Fruit fly (Drosophila melanogaster) whole organism, embryonic: ENCODE data around the gene VhaM9.7-b.
A peak's percentile ranks its signal among the peaks of the same experiment; 100 is the strongest.

Experiments
- CG10147 ChIP-seq: fragments of 200-800 bp; sonication (Bioruptor generic); optimal IDR thresholded peaks from 2 replicates; lab custom pipeline; 2019; ENCODE audit warnings: missing biosample characterization, mild to moderate bottlenecking, missing genetic modification characterization, moderate library complexity
- CG12155 ChIP-seq: fragments of 200-800 bp; sonication (Bioruptor generic); optimal IDR thresholded peaks from 3 replicates; lab custom pipeline; 2016; ENCODE audit warnings: missing biosample characterization, missing genetic modification characterization
- CG12219 ChIP-seq: fragments of 200-800 bp; sonication (Bioruptor generic); optimal IDR thresholded peaks from 3 replicates; lab custom pipeline; 2018; ENCODE audit warnings: missing biosample characterization, mild to moderate bottlenecking, missing genetic modification characterization
- CG14014 ChIP-seq: fragments of 200-800 bp; sonication (Bioruptor generic); IDR thresholded peaks from 2 replicates; pipeline ENCODE4 v1.3.6; 2022; ENCODE audit warnings: missing biosample characterization, missing genetic modification characterization
- CG14965 ChIP-seq: fragments of 200-800 bp; sonication (Bioruptor generic); optimal IDR thresholded peaks from 2 replicates; lab custom pipeline; 2016; ENCODE audit warnings: missing biosample characterization, missing genetic modification characterization, borderline replicate concordance
- CG1647 ChIP-seq: fragments of 200-800 bp; sonication (Bioruptor generic); optimal IDR thresholded peaks from 3 replicates; lab custom pipeline; 2016; ENCODE audit warnings: missing biosample characterization, missing genetic modification characterization
- CG17359 ChIP-seq: fragments of 200-800 bp; sonication (Bioruptor generic); optimal IDR thresholded peaks from 3 replicates; lab custom pipeline; 2018; ENCODE audit warnings: missing biosample characterization, mild to moderate bottlenecking, missing genetic modification characterization, moderate library complexity
- CG18599 ChIP-seq: fragments of 200-800 bp; sonication (Bioruptor generic); optimal IDR thresholded peaks from 3 replicates; lab custom pipeline; 2017; ENCODE audit warnings: missing biosample characterization, missing genetic modification characterization, mild to moderate bottlenecking, moderate library complexity, missing genetic modification reagents
- CG2199 ChIP-seq: fragments of 200-800 bp; sonication (Bioruptor generic); IDR thresholded peaks from 3 replicates; pipeline ENCODE4 v1.3.6; 2022; ENCODE audit warnings: missing biosample characterization, missing genetic modification characterization
- CG3163 ChIP-seq: fragments of 200-800 bp; sonication (Bioruptor generic); optimal IDR thresholded peaks from 3 replicates; lab custom pipeline; 2016; ENCODE audit warnings: missing biosample characterization, missing genetic modification characterization
- CG34224 ChIP-seq: fragments of 200-800 bp; sonication (Bioruptor generic); IDR thresholded peaks from 3 replicates; pipeline ENCODE4 v1.3.6; 2022; ENCODE audit warnings: missing biosample characterization, missing genetic modification characterization; ENCODE audit not compliant: partially characterized antibody
- CG4617 ChIP-seq: fragments of 200-800 bp; sonication (Bioruptor generic); optimal IDR thresholded peaks from 3 replicates; lab custom pipeline; 2016; ENCODE audit warnings: missing biosample characterization, missing genetic modification characterization, borderline replicate concordance
- CG4854 ChIP-seq: fragments of 200-800 bp; sonication (Bioruptor generic); optimal IDR thresholded peaks from 2 replicates; lab custom pipeline; 2016; ENCODE audit warnings: missing biosample characterization, missing genetic modification characterization, inconsistent platforms
- CG7928 ChIP-seq: fragments of 200-800 bp; sonication (Bioruptor generic); optimal IDR thresholded peaks from 2 replicates; lab custom pipeline; 2017; ENCODE audit warnings: missing biosample characterization, mild to moderate bottlenecking, missing genetic modification characterization
- CG8281 ChIP-seq: fragments of 200-800 bp; sonication (Bioruptor generic); optimal IDR thresholded peaks from 2 replicates; lab custom pipeline; 2018; ENCODE audit warnings: missing biosample characterization, mild to moderate bottlenecking, missing genetic modification characterization, moderate library complexity
- CG9609 ChIP-seq: fragments of 200-800 bp; sonication (Bioruptor generic); optimal IDR thresholded peaks from 3 replicates; lab custom pipeline; 2016; ENCODE audit warnings: missing biosample characterization, missing genetic modification characterization
- CG9817 ChIP-seq: fragments of 200-800 bp; sonication (Bioruptor generic); optimal IDR thresholded peaks from 2 replicates; lab custom pipeline; 2018; ENCODE audit warnings: missing biosample characterization, mild to moderate bottlenecking, missing genetic modification characterization, moderate library complexity
- D19A ChIP-seq: fragments of 200-800 bp; optimal IDR thresholded peaks from 3 replicates; lab custom pipeline; 2019; ENCODE audit warnings: missing biosample characterization, mild to moderate bottlenecking, missing genetic modification characterization, moderate library complexity
- GATAe ChIP-seq: fragments of 200-800 bp; sonication (Bioruptor generic); conservative IDR thresholded peaks from 2 replicates; pipeline ENCODE4 v1.3.6; 2022; ENCODE audit warnings: missing biosample characterization, missing genetic modification characterization
- Gug ChIP-seq: fragments of 200-800 bp; sonication (Bioruptor generic); IDR thresholded peaks from 4 replicates; pipeline ENCODE4 v1.3.6; 2022; ENCODE audit warnings: missing biosample characterization, missing genetic modification characterization
- Hand ChIP-seq: fragments of 200-800 bp; sonication (Bioruptor generic); optimal IDR thresholded peaks from 2 replicates; lab custom pipeline; 2017; ENCODE audit warnings: mild to moderate bottlenecking, missing biosample characterization, missing genetic modification reagents, missing genetic modification characterization
- Hmr ChIP-seq: fragments of 200-800 bp; sonication (Bioruptor generic); optimal IDR thresholded peaks from 3 replicates; lab custom pipeline; 2017; ENCODE audit warnings: mild to moderate bottlenecking, missing biosample characterization, missing genetic modification reagents, missing genetic modification characterization
- Nf-YB ChIP-seq: fragments of 200-800 bp; sonication (Bioruptor generic); optimal IDR thresholded peaks from 3 replicates; lab custom pipeline; 2019; ENCODE audit warnings: missing biosample characterization, mild to moderate bottlenecking, missing genetic modification characterization, moderate library complexity
- Nf-YC ChIP-seq: fragments of 200-800 bp; optimal IDR thresholded peaks from 3 replicates; lab custom pipeline; 2019; ENCODE audit warnings: missing biosample characterization, mild to moderate bottlenecking, missing genetic modification characterization, moderate library complexity
- Optix ChIP-seq: fragments of 200-800 bp; sonication (Bioruptor generic); IDR thresholded peaks from 3 replicates; pipeline ENCODE4 v1.3.6; 2022; ENCODE audit warnings: missing biosample characterization, missing genetic modification characterization
- Sry-δ ChIP-seq: fragments of 200-800 bp; sonication (Bioruptor generic); optimal IDR thresholded peaks from 2 replicates; lab custom pipeline; 2016; ENCODE audit warnings: missing biosample characterization, missing genetic modification characterization
- Ssrp ChIP-seq: fragments of 200-800 bp; sonication (Bioruptor generic); optimal IDR thresholded peaks from 2 replicates; lab custom pipeline; 2018; ENCODE audit warnings: missing biosample characterization, mild to moderate bottlenecking, missing genetic modification characterization, moderate library complexity
- bcd ChIP-seq: fragments of 200-800 bp; sonication (Bioruptor generic); optimal IDR thresholded peaks from 2 replicates; lab custom pipeline; 2017; ENCODE audit warnings: missing biosample characterization, mild to moderate bottlenecking, missing genetic modification characterization
- cato ChIP-seq: fragments of 200-800 bp; sonication (Bioruptor generic); optimal IDR thresholded peaks from 2 replicates; lab custom pipeline; 2016; ENCODE audit warnings: missing biosample characterization, missing genetic modification characterization, borderline replicate concordance
- cg ChIP-seq: fragments of 200-800 bp; sonication (Bioruptor generic); optimal IDR thresholded peaks from 3 replicates; lab custom pipeline; 2019; ENCODE audit warnings: missing biosample characterization, mild to moderate bottlenecking, missing genetic modification characterization, moderate library complexity
- chinmo ChIP-seq: fragments of 200-800 bp; sonication (Bioruptor generic); IDR thresholded peaks from 4 replicates; pipeline ENCODE4 v1.3.6; 2022; ENCODE audit warnings: missing biosample characterization, missing genetic modification characterization; ENCODE audit not compliant: partially characterized antibody
- cwo ChIP-seq: fragments of 200-800 bp; sonication (Bioruptor generic); optimal IDR thresholded peaks from 3 replicates; lab custom pipeline; 2017; ENCODE audit warnings: missing biosample characterization, missing genetic modification characterization, mild to moderate bottlenecking, moderate library complexity, missing genetic modification reagents
- en ChIP-seq: fragments of 200-800 bp; sonication (Bioruptor generic); optimal IDR thresholded peaks from 2 replicates; lab custom pipeline; 2016; ENCODE audit warnings: missing biosample characterization, missing genetic modification characterization
- fd64A ChIP-seq: fragments of 200-800 bp; sonication (Bioruptor generic); optimal IDR thresholded peaks from 3 replicates; lab custom pipeline; 2018; ENCODE audit warnings: missing biosample characterization, mild to moderate bottlenecking, missing genetic modification characterization
- h ChIP-seq: fragments of >200 bp; optimal IDR thresholded peaks from 2 replicates; lab custom pipeline; 2017
- hkb ChIP-seq, 2 experiments: fragments of 200-800 bp in 1 of 2; fragments of >200 bp in 1 of 2; sonication (Bioruptor generic) in 1 of 2; IDR thresholded peaks in 1 of 2; optimal IDR thresholded peaks in 1 of 2; 2 replicates each; pipeline versions ENCODE4 v1.3.6 to Lab custom; 2017 to 2022; ENCODE audit warnings: missing biosample characterization in 1 of 2, missing genetic modification characterization in 1 of 2
- ken ChIP-seq: fragments of 200-800 bp; sonication (Bioruptor generic); IDR thresholded peaks from 3 replicates; pipeline ENCODE4 v1.3.6; 2022; ENCODE audit warnings: missing biosample characterization, missing genetic modification characterization
- knrl ChIP-seq: fragments of 200-800 bp; sonication (Bioruptor generic); IDR thresholded peaks from 3 replicates; pipeline ENCODE4 v1.3.6; 2022; ENCODE audit warnings: missing biosample characterization, missing genetic modification characterization; ENCODE audit not compliant: partially characterized antibody
- lola ChIP-seq, 3 experiments: fragments of >200 bp in 2 of 3; fragments of 200-800 bp in 1 of 3; sonication (Bioruptor generic) in 1 of 3; optimal IDR thresholded peaks; 2 replicates each; lab custom pipeline; 2017 to 2019; ENCODE audit warnings: missing biosample characterization in 3 of 3, missing genetic modification characterization in 3 of 3, mild to moderate bottlenecking in 1 of 3, moderate library complexity in 1 of 3
- otp ChIP-seq: fragments of 200-800 bp; sonication (Bioruptor generic); IDR thresholded peaks from 3 replicates; pipeline ENCODE4, ENCODE4 v1.3.6; 2022; ENCODE audit warnings: missing biosample characterization, missing genetic modification characterization
- slou ChIP-seq: fragments of 200-800 bp; sonication (Bioruptor generic); optimal IDR thresholded peaks from 3 replicates; lab custom pipeline; 2016; ENCODE audit warnings: missing biosample characterization, missing genetic modification characterization
- tio ChIP-seq: fragments of 200-800 bp; sonication (Bioruptor generic); optimal IDR thresholded peaks from 2 replicates; lab custom pipeline; 2017; ENCODE audit warnings: missing biosample characterization, missing genetic modification characterization, inconsistent platforms
- twi ChIP-seq: fragments of 200-800 bp; optimal IDR thresholded peaks from 2 replicates; lab custom pipeline; 2019; ENCODE audit warnings: missing biosample characterization, mild to moderate bottlenecking, missing genetic modification characterization, moderate library complexity
- vnd ChIP-seq: fragments of 200-800 bp; sonication (Bioruptor generic); IDR thresholded peaks from 3 replicates; pipeline ENCODE4 v1.3.6; 2022; ENCODE audit warnings: missing biosample characterization, missing genetic modification characterization; ENCODE audit not compliant: partially characterized antibody
- wek ChIP-seq: fragments of 200-800 bp; sonication (Bioruptor generic); optimal IDR thresholded peaks from 3 replicates; lab custom pipeline; 2018; ENCODE audit warnings: missing biosample characterization, mild to moderate bottlenecking, missing genetic modification characterization, moderate library complexity
- wor ChIP-seq: fragments of 200-800 bp; sonication (Bioruptor generic); IDR thresholded peaks from 2 replicates; pipeline ENCODE4 v1.3.6; 2022; ENCODE audit warnings: missing biosample characterization, missing genetic modification characterization

VhaM9.7-b gene

dm6 chr3L:21574296-21574745, 34.7 kb downstream of the VhaM9.7-b start (continued):
- TF ChIP-seq CG4617 = peak; percentile 86
- TF ChIP-seq vnd (GFP tag; lab: Robert Waterston, UW) = no peak
- TF ChIP-seq cwo (GFP tag; lab: Kevin White, UChicago) = no peak
- TF ChIP-seq bcd = no peak
- no peak for TF ChIP-seq CG18599 (GFP tag; lab: Kevin White, UChicago)
- no peak for TF ChIP-seq wor (GFP tag; lab: Robert Waterston, UW)
- no peak for TF ChIP-seq CG14965 (GFP tag; lab: Kevin White, UChicago)
- TF ChIP-seq CG34224 (GFP tag; lab: Robert Waterston, UW) = no peak
- TF ChIP-seq CG17359 (tag; lab: Kevin White, UChicago) = no peak
- no peak for TF ChIP-seq chinmo (GFP tag; lab: Robert Waterston, UW)
- no peak for TF ChIP-seq lola (GFP tag; optimal IDR thresholded peaks at IDR 0.05; lab: Kevin White, UChicago)

DNA sequence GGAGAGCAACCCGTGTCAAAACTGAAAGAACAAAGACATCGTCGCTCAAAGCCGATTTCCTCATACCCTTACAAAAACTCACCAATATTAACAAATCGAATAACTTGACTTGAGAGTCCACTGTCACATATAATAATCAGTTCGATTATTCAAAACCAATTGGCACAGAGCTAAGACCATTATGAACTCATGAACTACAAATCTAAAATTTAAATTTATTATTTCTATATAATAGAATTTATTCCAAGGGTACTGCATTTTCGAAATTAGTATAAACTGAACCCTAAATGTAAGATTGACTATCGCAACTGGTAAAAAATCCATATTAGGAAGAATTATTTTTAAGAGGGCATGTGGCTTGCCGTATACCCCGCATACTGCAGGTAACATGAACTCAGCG, 42.3 kb downstream of the VhaM9.7-b start:
- TF ChIP-seq CG9609 (no peak), tio (GFP tag; lab: Kevin White, UChicago) (no peak), slou (GFP tag; lab: Kevin White, UChicago) (no peak), Ssrp (tag; lab: Kevin White, UChicago) (no peak), CG14014 (GFP tag; lab: Robert Waterston, UW) (no peak), D19A (peak; percentile 73)

DNA sequence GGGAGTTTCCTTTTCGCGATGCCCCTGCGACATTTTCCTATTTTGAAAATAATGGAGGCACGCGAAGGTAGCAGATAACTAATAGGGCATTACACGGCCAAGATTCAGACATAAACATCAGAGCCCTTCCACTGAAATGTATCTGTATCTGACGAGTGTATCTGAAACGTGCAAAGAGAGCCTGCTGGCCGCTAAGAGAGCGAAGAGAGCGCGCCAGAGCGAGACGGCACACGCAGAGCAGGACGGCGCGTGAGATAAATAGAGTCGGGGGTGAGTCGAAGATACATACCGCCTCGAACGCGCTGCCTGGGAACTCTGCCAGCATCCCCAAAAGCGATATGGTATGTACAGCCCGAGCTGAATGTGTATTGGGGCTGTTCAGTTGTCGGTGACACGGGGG, 45.0 kb downstream of the VhaM9.7-b start:
- TF ChIP-seq CG34224 (GFP tag; lab: Robert Waterston, UW) (peak; percentile 55; the same call in 1 of the 3 replicates), CG9817 (tag; lab: Kevin White, UChicago) (no peak), CG12155 (no peak), CG4854 (GFP tag; lab: Kevin White, UChicago) (no peak), Hmr (GFP tag; lab: Kevin White, UChicago) (peak; percentile 13), Nf-YB (peak; percentile 94), fd64A (GFP tag; lab: Kevin White, UChicago) (no peak), CG3163 (GFP tag; lab: Kevin White, UChicago) (peak; percentile 99), CG12219 (GFP tag; lab: Kevin White, UChicago) (no peak), hkb (optimal IDR thresholded peaks at IDR 0.05; lab: Kevin White, UChicago) (no peak), hkb (GFP tag; IDR thresholded peaks at IDR 0.05; lab: Robert Waterston, UW) (0 out of 2 replicates have a peak, but pooled peaks have one; percentile 21), en (GFP tag; lab: Kevin White, UChicago) (no peak), h (no peak), CG10147 (GFP tag; lab: Kevin White, UChicago) (no peak), CG1647 (GFP tag; lab: Kevin White, UChicago) (no peak), CG7928 (GFP tag; lab: Kevin White, UChicago) (no peak), Hand (GFP tag; lab: Kevin White, UChicago) (no peak), knrl (GFP tag; lab: Robert Waterston, UW) (no peak), twi (tag; lab: Kevin White, UChicago) (no peak), lola (GFP tag; optimal IDR thresholded peaks at IDR 0.05; lab: Kevin White, UChicago) (no peak), ken (GFP tag; lab: Robert Waterston, UW) (0 out of 3 replicates have a peak, but pooled peaks have one; percentile 3), wek (peak; percentile 9), Ssrp (tag; lab: Kevin White, UChicago) (no peak), Sry-δ (GFP tag; lab: Kevin White, UChicago) (no peak), cato (GFP tag; lab: Kevin White, UChicago) (no peak), otp (GFP tag; lab: Robert Waterston, UW) (peak; percentile 22; the same call in 1 of the 3 replicates), CG2199 (0 out of 3 replicates have a peak, but pooled peaks have one; percentile 72), cg (peak; percentile 78), GATAe (GFP tag; lab: Robert Waterston, UW) (no peak), Optix (GFP tag; lab: Robert Waterston, UW) (no peak), Nf-YC (tag; lab: Kevin White, UChicago) (peak; percentile 95), CG8281 (tag; lab: Kevin White, UChicago) (no peak), Gug (GFP tag; lab: Robert Waterston, UW) (no peak)
